Worm (Caenorhabditis elegans) whole organism, midembryonic: ENCODE results near the gene T24A6.17.

Source experiments
- T22C8.4 ChIP-seq: fragments of 200-800 bp; sonication (Bioruptor generic); IDR thresholded peaks from 2 replicates; pipeline ENCODE4 v1.3.6; 2022; ENCODE audit warnings: missing genetic modification characterization, missing compliant biosample characterization
- cog-1 ChIP-seq: sonication (generic microtip); optimal IDR thresholded peaks from 2 replicates; lab custom pipeline; 2016; ENCODE audit warnings: missing genetic modification characterization, missing compliant biosample characterization
- flt-1 ChIP-seq: fragments of 200-800 bp; sonication (Bioruptor generic); IDR thresholded peaks from 2 replicates; pipeline ENCODE4 v1.3.6; 2022; ENCODE audit warnings: missing genetic modification characterization, missing compliant biosample characterization
- klf-2 ChIP-seq: fragments of 200-800 bp; sonication (Bioruptor generic); conservative IDR thresholded peaks from 2 replicates; pipeline ENCODE4 v1.3.6; 2022; ENCODE audit warnings: missing genetic modification reagents, missing genetic modification characterization, missing compliant biosample characterization
- ref-1 ChIP-seq: fragments of 200-800 bp; sonication (Bioruptor generic); conservative IDR thresholded peaks from 2 replicates; pipeline ENCODE4 v1.3.6; 2022; ENCODE audit warnings: missing genetic modification reagents, missing genetic modification characterization, missing compliant biosample characterization
- tab-1 ChIP-seq: fragments of 200-800 bp; sonication (Bioruptor generic); IDR thresholded peaks from 2 replicates; pipeline ENCODE4 v1.3.6; 2022; ENCODE audit warnings: missing genetic modification characterization, missing compliant biosample characterization
- ztf-23 ChIP-seq: fragments of 200-800 bp; sonication (Bioruptor generic); IDR thresholded peaks from 2 replicates; pipeline ENCODE4 v1.3.6; 2022; ENCODE audit warnings: missing genetic modification reagents, missing genetic modification characterization, missing compliant biosample characterization
- ztf-29 ChIP-seq: fragments of 200-800 bp; sonication (Bioruptor generic); IDR thresholded peaks from 2 replicates; pipeline ENCODE4 v1.3.6; 2022; ENCODE audit warnings: missing genetic modification reagents, missing genetic modification characterization, missing compliant biosample characterization

- no peak for TF ChIP-seq flt-1 (GFP tag; lab: Robert Waterston, UW)
- no peak for TF ChIP-seq cog-1
- no peak for TF ChIP-seq klf-2 (GFP tag; lab: Robert Waterston, UW)
- TF ChIP-seq T22C8.4 (GFP tag; lab: Robert Waterston, UW), result no peak
- no peak for TF ChIP-seq ref-1 (GFP tag; lab: Robert Waterston, UW)
- TF ChIP-seq tab-1 (GFP tag; lab: Robert Waterston, UW), result no peak
- no peak for TF ChIP-seq ztf-29
- TF ChIP-seq ztf-23 (GFP tag; lab: Robert Waterston, UW), result no peak
Observed at ce11 chrV:3530403-3530802, 33.8 kb downstream of the T24A6.17 start, which contains the start of gene srbc-66.
